Worm (Caenorhabditis elegans): ENCODE results near the gene Y59H11AM.1.

Gene Y59H11AM.1

ce11 chrIV:8539645-8540044 is 31.6 kb upstream of the Y59H11AM.1 start:
- no peak for TF ChIP-seq mdl-1 (tag; optimal IDR thresholded peaks at IDR 0.05)
- TF ChIP-seq daf-12 (tag; optimal IDR thresholded peaks at IDR 0.05), result no peak
- TF ChIP-seq nhr-77 (tag; optimal IDR thresholded peaks at IDR 0.05), result no peak
- no peak for TF ChIP-seq nhr-76 (tag; optimal IDR thresholded peaks at IDR 0.05)
- TF ChIP-seq jun-1 (tag; optimal IDR thresholded peaks at IDR 0.05), result peak; percentile 8
- TF ChIP-seq elt-2 (tag; optimal IDR thresholded peaks at IDR 0.05), result peak; percentile 65
- TF ChIP-seq ceh-9 (tag; optimal IDR thresholded peaks at IDR 0.05), result no peak
- no peak for TF ChIP-seq ztf-4 (tag; optimal IDR thresholded peaks at IDR 0.05)
- TF ChIP-seq egl-5 (tag; optimal IDR thresholded peaks at IDR 0.05), result no peak
- peak; percentile 72 for TF ChIP-seq pqm-1 (tag; optimal IDR thresholded peaks at IDR 0.05)
- no peak for TF ChIP-seq egl-27 (tag; optimal IDR thresholded peaks at IDR 0.05)
- TF ChIP-seq ZK546.5 (tag; optimal IDR thresholded peaks at IDR 0.05), result no peak
- TF ChIP-seq zag-1 (tag; optimal IDR thresholded peaks at IDR 0.05), result no peak
- TF ChIP-seq nhr-25 (tag; optimal IDR thresholded peaks at IDR 0.05), result no peak

ce11 chrIV:8540268-8540667 is 31.0 kb upstream of the Y59H11AM.1 start:
- peak; percentile 69 for TF ChIP-seq pha-4 (tag; optimal IDR thresholded peaks at IDR 0.05)
- peak; percentile 78 for TF ChIP-seq elt-2 (tag; optimal IDR thresholded peaks at IDR 0.05)
- TF ChIP-seq eor-1 (tag; optimal IDR thresholded peaks at IDR 0.05), result no peak
- TF ChIP-seq nhr-12 (tag; optimal IDR thresholded peaks at IDR 0.05), result no peak
- no peak for TF ChIP-seq lin-15B (tag; optimal IDR thresholded peaks at IDR 0.05)
- no peak for TF ChIP-seq daf-12 (tag; optimal IDR thresholded peaks at IDR 0.05)
- TF ChIP-seq nhr-43 (tag; optimal IDR thresholded peaks at IDR 0.05; ENCODE audit: poor library complexity, severe bottlenecking), result peak; percentile 6
- no peak for TF ChIP-seq nhr-25 (tag; optimal IDR thresholded peaks at IDR 0.05)
- no peak for TF ChIP-seq nhr-28 (tag; optimal IDR thresholded peaks at IDR 0.05)
- TF ChIP-seq nfya-1 (tag; optimal IDR thresholded peaks at IDR 0.05; ENCODE audit: insufficient read depth), result peak; percentile 6
- TF ChIP-seq pqm-1 (tag; optimal IDR thresholded peaks at IDR 0.05), result peak; percentile 62
- peak; percentile 29 for TF ChIP-seq hmg-11 (tag; optimal IDR thresholded peaks at IDR 0.05)

ce11 chrIV:8542272-8542671 is 29.0 kb upstream of the Y59H11AM.1 start:
- TF ChIP-seq zag-1 (tag; optimal IDR thresholded peaks at IDR 0.05), result no peak
- TF ChIP-seq pqm-1 (tag; optimal IDR thresholded peaks at IDR 0.05), result peak; percentile 46
- TF ChIP-seq elt-2 (tag; optimal IDR thresholded peaks at IDR 0.05), result peak; percentile 93
- TF ChIP-seq pha-4 (tag; optimal IDR thresholded peaks at IDR 0.05), result peak; percentile 44
- TF ChIP-seq fkh-10 (GFP tag; optimal IDR thresholded peaks at IDR 0.05), result no peak
- no peak for TF ChIP-seq mdl-1 (tag; optimal IDR thresholded peaks at IDR 0.05)
- no peak for TF ChIP-seq ceh-9 (tag; optimal IDR thresholded peaks at IDR 0.05)
- peak; percentile 19 for TF ChIP-seq jun-1 (tag; optimal IDR thresholded peaks at IDR 0.05)
- no peak for TF ChIP-seq ztf-4 (tag; optimal IDR thresholded peaks at IDR 0.05)
- no peak for TF ChIP-seq ceh-28 (tag; optimal IDR thresholded peaks at IDR 0.05)
- no peak for TF ChIP-seq nhr-76 (tag; optimal IDR thresholded peaks at IDR 0.05)

ce11 chrIV:8559132-8559531 is 12.1 kb upstream of the Y59H11AM.1 start, which contains the start of gene npr-22:
npr-22 (plus strand) TSS chrIV:8559432.
- TF ChIP-seq egl-27 (tag; optimal IDR thresholded peaks at IDR 0.05) (no peak), ztf-4 (tag; optimal IDR thresholded peaks at IDR 0.05) (no peak), jun-1 (tag; optimal IDR thresholded peaks at IDR 0.05) (no peak), fkh-10 (GFP tag; optimal IDR thresholded peaks at IDR 0.05) (no peak), elt-2 (tag; optimal IDR thresholded peaks at IDR 0.05) (no peak), tbx-2 (tag; optimal IDR thresholded peaks at IDR 0.05) (no peak), snpc-4 (tag; optimal IDR thresholded peaks at IDR 0.05) (no peak), nhr-77 (tag; optimal IDR thresholded peaks at IDR 0.05) (no peak), lin-15B (tag; optimal IDR thresholded peaks at IDR 0.05) (no peak), lsy-12 (tag; optimal IDR thresholded peaks at IDR 0.05) (no peak), nfya-1 (tag; optimal IDR thresholded peaks at IDR 0.05; ENCODE audit: insufficient read depth) (no peak), sea-2 (GFP tag; optimal IDR thresholded peaks at IDR 0.05) (no peak), ceh-28 (tag; optimal IDR thresholded peaks at IDR 0.05) (no peak), nhr-25 (tag; optimal IDR thresholded peaks at IDR 0.05) (no peak), ama-1 (optimal IDR thresholded peaks at IDR 0.05) (no peak), zag-1 (tag; optimal IDR thresholded peaks at IDR 0.05) (no peak), R02D3.7 (tag; optimal IDR thresholded peaks at IDR 0.05) (no peak), aly-2 (tag; optimal IDR thresholded peaks at IDR 0.05) (no peak), ceh-82 (tag; optimal IDR thresholded peaks at IDR 0.05) (no peak)

ce11 chrIV:8570253-8570652 is 985 bp upstream of the Y59H11AM.1 start, which contains the start of gene Y59H11AM.4:
Y59H11AM.4 (minus strand) TSS chrIV:8570353.
- TF ChIP-seq nhr-67 (tag; optimal IDR thresholded peaks at IDR 0.05) (no peak), jun-1 (tag; optimal IDR thresholded peaks at IDR 0.05) (no peak), lsy-12 (tag; optimal IDR thresholded peaks at IDR 0.05) (no peak), pha-4 (tag; optimal IDR thresholded peaks at IDR 0.05) (no peak), nhr-23 (tag; optimal IDR thresholded peaks at IDR 0.05) (no peak), pqm-1 (tag; optimal IDR thresholded peaks at IDR 0.05) (no peak), egl-27 (tag; optimal IDR thresholded peaks at IDR 0.05) (no peak), unc-39 (tag; optimal IDR thresholded peaks at IDR 0.05) (no peak), tbx-2 (tag; optimal IDR thresholded peaks at IDR 0.05) (no peak), nhr-11 (tag; optimal IDR thresholded peaks at IDR 0.05) (no peak)
